Worm (Caenorhabditis elegans) whole organism, young adult: ENCODE results near the gene orc-4.

Experiments
- B0261.1 ChIP-seq: sonication (generic microtip); optimal IDR thresholded peaks from 2 replicates; lab custom pipeline; 2016; ENCODE audit warnings: mild to moderate bottlenecking, missing genetic modification characterization, moderate library complexity, missing compliant biosample characterization
- D2030.7 ChIP-seq: fragments of 200-800 bp; sonication (Bioruptor generic); IDR thresholded peaks from 2 replicates; pipeline ENCODE4 v1.3.6; 2022; ENCODE audit warnings: missing genetic modification reagents, missing genetic modification characterization, missing compliant biosample characterization
- F39B2.1 ChIP-seq: fragments of 200-800 bp; sonication (Bioruptor generic); IDR thresholded peaks from 2 replicates; pipeline ENCODE4 v1.3.6; 2022; ENCODE audit warnings: missing genetic modification reagents, missing genetic modification characterization, missing compliant biosample characterization
- K12H6.12 ChIP-seq: fragments of 200-800 bp; sonication (Bioruptor generic); optimal IDR thresholded peaks from 2 replicates; lab custom pipeline; 2018; ENCODE audit warnings: mild to moderate bottlenecking, missing genetic modification characterization, missing compliant biosample characterization
- Y56A3A.18 ChIP-seq: fragments of 200-800 bp; sonication (Bioruptor generic); IDR thresholded peaks from 2 replicates; pipeline ENCODE4 v1.3.6; 2022; ENCODE audit warnings: missing genetic modification reagents, missing genetic modification characterization, missing compliant biosample characterization
- ama-1 ChIP-seq, 3 experiments: fragments of 150-350 bp in 1 of 3; sonication (generic microtip) in 2 of 3; optimal IDR thresholded peaks; 2 replicates each; lab custom pipeline; 2014 to 2018; ENCODE audit warnings: missing biosample characterization in 2 of 3, missing genetic modification characterization in 2 of 3, missing genetic modification reagents in 2 of 3
- athp-1 ChIP-seq: sonication (generic microtip); optimal IDR thresholded peaks from 2 replicates; lab custom pipeline; 2017; ENCODE audit warnings: mild to moderate bottlenecking, missing genetic modification characterization, missing compliant biosample characterization
- bed-2 ChIP-seq: fragments of 200-800 bp; sonication (Bioruptor generic); IDR thresholded peaks from 2 replicates; pipeline ENCODE4 v1.3.6; 2022; ENCODE audit warnings: missing genetic modification reagents, missing genetic modification characterization, missing compliant biosample characterization
- ccch-3 ChIP-seq: fragments of 200-800 bp; sonication (Bioruptor generic); optimal IDR thresholded peaks from 2 replicates; lab custom pipeline; 2018; ENCODE audit warnings: mild to moderate bottlenecking, missing genetic modification characterization, missing compliant biosample characterization
- cebp-1 ChIP-seq, 2 experiments: fragments of 200-800 bp in 1 of 2; sonication (Bioruptor generic) in 1 of 2; sonication (generic microtip) in 1 of 2; IDR thresholded peaks in 1 of 2; optimal IDR thresholded peaks in 1 of 2; 2 replicates each; pipeline versions ENCODE4 v1.3.6 to Lab custom; 2017 to 2022; ENCODE audit warnings: missing compliant biosample characterization in 2 of 2, missing genetic modification characterization in 2 of 2, mild to moderate bottlenecking in 1 of 2, missing genetic modification reagents in 1 of 2, moderate library complexity in 1 of 2
- ceh-27 ChIP-seq: fragments of 200-800 bp; sonication (Bioruptor generic); optimal IDR thresholded peaks from 2 replicates; lab custom pipeline; 2018; ENCODE audit warnings: mild to moderate bottlenecking, missing genetic modification characterization, moderate library complexity, missing compliant biosample characterization
- ceh-79 ChIP-seq: sonication (generic microtip); optimal IDR thresholded peaks from 2 replicates; lab custom pipeline; 2017; ENCODE audit warnings: mild to moderate bottlenecking, missing genetic modification characterization, missing compliant biosample characterization
- chd-7 ChIP-seq: sonication (generic microtip); optimal IDR thresholded peaks from 2 replicates; lab custom pipeline; 2016; ENCODE audit warnings: mild to moderate bottlenecking, missing genetic modification characterization, moderate library complexity, missing compliant biosample characterization
- die-1 ChIP-seq: sonication (generic microtip); optimal IDR thresholded peaks from 2 replicates; lab custom pipeline; 2016; ENCODE audit warnings: missing genotype, mild to moderate bottlenecking, missing genetic modification characterization, missing compliant biosample characterization
- dox-1 ChIP-seq: fragments of 200-800 bp; sonication (Bioruptor generic); IDR thresholded peaks from 2 replicates; pipeline ENCODE4 v1.3.6; 2022; ENCODE audit warnings: missing genetic modification reagents, missing genetic modification characterization, missing compliant biosample characterization
- dpff-1 ChIP-seq: sonication (generic microtip); optimal IDR thresholded peaks from 2 replicates; lab custom pipeline; 2017; ENCODE audit warnings: mild to moderate bottlenecking, missing genetic modification characterization, missing compliant biosample characterization
- dpl-1 ChIP-seq: fragments of 150-350 bp; optimal IDR thresholded peaks from 2 replicates; lab custom pipeline; 2014; ENCODE audit warnings: missing biosample characterization, missing genetic modification reagents, missing genetic modification characterization
- ekl-4 ChIP-seq: fragments of 200-800 bp; sonication (Bioruptor generic); IDR thresholded peaks from 2 replicates; pipeline ENCODE4 v1.3.6; 2022; ENCODE audit warnings: missing genetic modification reagents, missing genetic modification characterization, missing compliant biosample characterization
- ets-4 ChIP-seq: fragments of 200-800 bp; sonication (Bioruptor generic); optimal IDR thresholded peaks from 2 replicates; lab custom pipeline; 2018; ENCODE audit warnings: mild to moderate bottlenecking, missing genetic modification characterization, missing compliant biosample characterization
- gei-17 ChIP-seq: fragments of 200-800 bp; sonication (Bioruptor generic); optimal IDR thresholded peaks from 2 replicates; lab custom pipeline; 2018; ENCODE audit warnings: mild to moderate bottlenecking, missing genetic modification characterization, missing compliant biosample characterization
- hlh-12 ChIP-seq: sonication (generic microtip); optimal IDR thresholded peaks from 2 replicates; lab custom pipeline; 2016; ENCODE audit warnings: missing genetic modification characterization, missing compliant biosample characterization
- hlh-26 ChIP-seq: fragments of 200-800 bp; sonication (Bioruptor generic); conservative IDR thresholded peaks from 2 replicates; pipeline ENCODE4 v1.3.6; 2022; ENCODE audit warnings: missing genetic modification reagents, missing genetic modification characterization, missing compliant biosample characterization
- lin-26 ChIP-seq: fragments of 200-800 bp; sonication (Bioruptor generic); IDR thresholded peaks from 2 replicates; pipeline ENCODE4 v1.3.6; 2022; ENCODE audit warnings: missing genetic modification reagents, missing genetic modification characterization, missing compliant biosample characterization
- lin-40 ChIP-seq: sonication (generic microtip); optimal IDR thresholded peaks from 2 replicates; lab custom pipeline; 2016; ENCODE audit warnings: missing genetic modification characterization, mild to moderate bottlenecking, missing compliant biosample characterization, missing genotype, missing genetic modification reagents
- lir-1 ChIP-seq: fragments of 200-800 bp; sonication (Bioruptor generic); conservative IDR thresholded peaks from 2 replicates; pipeline ENCODE4 v1.3.6; 2022; ENCODE audit warnings: missing genetic modification reagents, missing genetic modification characterization, missing compliant biosample characterization
- lsy-27 ChIP-seq: sonication (generic microtip); optimal IDR thresholded peaks from 2 replicates; lab custom pipeline; 2017; ENCODE audit warnings: missing genetic modification characterization, mild to moderate bottlenecking, missing compliant biosample characterization, antibody characterized with exemption, missing genotype, borderline replicate concordance; ENCODE audit not compliant: insufficient read depth
- madf-3 ChIP-seq: fragments of 200-800 bp; sonication (Bioruptor generic); IDR thresholded peaks from 2 replicates; pipeline ENCODE4 v1.3.6; 2022; ENCODE audit warnings: missing genetic modification reagents, missing genetic modification characterization, missing compliant biosample characterization
- mcd-1 ChIP-seq: fragments of 200-800 bp; sonication (Bioruptor generic); IDR thresholded peaks from 2 replicates; pipeline ENCODE4 v1.3.6; 2022; ENCODE audit warnings: missing genetic modification reagents, missing genetic modification characterization, missing compliant biosample characterization
- mes-4 ChIP-seq: sonication (generic microtip); optimal IDR thresholded peaks from 2 replicates; lab custom pipeline; 2016; ENCODE audit warnings: missing genotype, missing genetic modification characterization, missing compliant biosample characterization
- nfya-2 ChIP-seq: fragments of 200-800 bp; sonication (Bioruptor generic); IDR thresholded peaks from 2 replicates; pipeline ENCODE4 v1.3.6; 2022; ENCODE audit warnings: missing genetic modification reagents, missing genetic modification characterization, missing compliant biosample characterization
- nfyb-1 ChIP-seq: fragments of 200-800 bp; sonication (Bioruptor generic); IDR thresholded peaks from 2 replicates; pipeline ENCODE4 v1.3.6; 2022; ENCODE audit warnings: missing genetic modification reagents, missing genetic modification characterization, missing compliant biosample characterization
- rec-8 ChIP-seq, 2 experiments: sonication (generic microtip); optimal IDR thresholded peaks; 2 replicates each; lab custom pipeline; 2016; ENCODE audit warnings: mild to moderate bottlenecking in 2 of 2, missing genetic modification characterization in 2 of 2, missing genetic modification reagents in 2 of 2, missing genotype in 2 of 2, missing biosample characterization in 1 of 2, missing compliant biosample characterization in 1 of 2, moderate library complexity in 1 of 2
- sea-2 ChIP-seq: fragments of 200-800 bp; sonication (Bioruptor generic); IDR thresholded peaks from 2 replicates; pipeline ENCODE4 v1.3.6; 2022; ENCODE audit warnings: missing genetic modification characterization, missing compliant biosample characterization
- snpc-1.1 ChIP-seq: sonication (generic microtip); optimal IDR thresholded peaks from 2 replicates; lab custom pipeline; 2017; ENCODE audit warnings: missing genetic modification characterization, mild to moderate bottlenecking, missing compliant biosample characterization, antibody characterized with exemption, moderate library complexity, missing genotype, missing genetic modification reagents; ENCODE audit not compliant: insufficient read depth
- snpc-4 ChIP-seq, 5 experiments: fragments of 150-350 bp in 1 of 5; sonication (generic microtip) in 4 of 5; optimal IDR thresholded peaks; 2 replicates each; lab custom pipeline; 2014 to 2018; ENCODE audit warnings: missing genetic modification characterization in 5 of 5, missing biosample characterization in 3 of 5, antibody characterized with exemption in 2 of 5, mild to moderate bottlenecking in 2 of 5, missing compliant biosample characterization in 2 of 5, missing genotype in 2 of 5, moderate library complexity in 2 of 5, missing genetic modification reagents in 1 of 5
- somi-1 ChIP-seq: fragments of 200-800 bp; sonication (Bioruptor generic); optimal IDR thresholded peaks from 2 replicates; lab custom pipeline; 2018; ENCODE audit warnings: mild to moderate bottlenecking, missing genetic modification characterization, missing compliant biosample characterization
- tlf-1 ChIP-seq: fragments of 200-800 bp; sonication (Bioruptor generic); optimal IDR thresholded peaks from 2 replicates; lab custom pipeline; 2018; ENCODE audit warnings: mild to moderate bottlenecking, missing genetic modification characterization, missing compliant biosample characterization
- unc-62 ChIP-seq: fragments of 150-350 bp; optimal IDR thresholded peaks from 2 replicates; lab custom pipeline; 2014; ENCODE audit warnings: missing biosample characterization, missing genetic modification reagents, missing genetic modification characterization
- xnd-1 ChIP-seq: sonication (generic microtip); optimal IDR thresholded peaks from 2 replicates; lab custom pipeline; 2016; ENCODE audit warnings: missing genotype, missing genetic modification reagents, missing genetic modification characterization, missing compliant biosample characterization
- zim-3 ChIP-seq: sonication (generic microtip); optimal IDR thresholded peaks from 2 replicates; lab custom pipeline; 2017; ENCODE audit warnings: mild to moderate bottlenecking, missing genetic modification characterization, moderate library complexity, missing compliant biosample characterization
- ztf-25 ChIP-seq: fragments of 200-800 bp; sonication (Bioruptor generic); IDR thresholded peaks from 2 replicates; pipeline ENCODE4 v1.3.6; 2022; ENCODE audit warnings: missing genetic modification reagents, missing genetic modification characterization, missing compliant biosample characterization
- ztf-26 ChIP-seq: sonication (generic microtip); optimal IDR thresholded peaks from 2 replicates; lab custom pipeline; 2017; ENCODE audit warnings: missing genetic modification characterization, missing compliant biosample characterization

The orc-4 gene

ce11 chrIII:10651634-10652033 is 5.7 kb downstream of the orc-4 start (continued):
- TF ChIP-seq ceh-79 (tag; lab: Kevin White, UChicago) (peak; percentile 12), snpc-4 (GFP tag; optimal IDR thresholded peaks at IDR 0.05; lab: Kevin White, UChicago) (no peak), snpc-4 (tag; optimal IDR thresholded peaks at IDR 0.05; lab: Kevin White, UChicago) (no peak), ceh-27 (no peak), ccch-3 (GFP tag; lab: Kevin White, UChicago) (no peak), ztf-25 (no peak), lir-1 (GFP tag; lab: Robert Waterston, UW) (no peak), somi-1 (GFP tag; lab: Kevin White, UChicago) (no peak), dox-1 (GFP tag; lab: Robert Waterston, UW) (no peak), die-1 (tag; lab: Kevin White, UChicago) (no peak), K12H6.12 (tag; lab: Kevin White, UChicago) (peak; percentile 9), cebp-1 (GFP tag; IDR thresholded peaks at IDR 0.05; lab: Robert Waterston, UW) (no peak), cebp-1 (tag; optimal IDR thresholded peaks at IDR 0.05; lab: Kevin White, UChicago) (peak; percentile 40), Y56A3A.18 (GFP tag; lab: Robert Waterston, UW) (no peak), ama-1 (optimal IDR thresholded peaks at IDR 0.05; lab: Kevin White, UChicago) (no peak), ama-1 (GFP tag; optimal IDR thresholded peaks at IDR 0.05; lab: Kevin White, UChicago) (no peak), nfya-2 (GFP tag; lab: Robert Waterston, UW) (no peak), nfyb-1 (peak; percentile 52; the same call in 1 of the 2 replicates), lsy-27 (tag; lab: Kevin White, UChicago) (no peak), hlh-12 (no peak), dpl-1 (GFP tag; lab: Kevin White, UChicago) (no peak), F39B2.1 (no peak), lin-40 (tag; lab: Kevin White, UChicago) (peak; percentile 26), lin-26 (no peak)

- TF ChIP-seq rec-8 (tag; optimal IDR thresholded peaks at IDR 0.05; lab: Kevin White, UChicago) (no peak), zim-3 (tag; lab: Kevin White, UChicago) (no peak), tlf-1 (GFP tag; lab: Kevin White, UChicago) (no peak), B0261.1 (no peak), ccch-3 (GFP tag; lab: Kevin White, UChicago) (no peak), gei-17 (GFP tag; lab: Kevin White, UChicago) (no peak), sea-2 (GFP tag; lab: Robert Waterston, UW) (no peak), D2030.7 (GFP tag; lab: Robert Waterston, UW) (no peak), xnd-1 (no peak), snpc-1.1 (tag; lab: Kevin White, UChicago) (no peak), ztf-26 (no peak)
These were observed 6.9 kb downstream of the orc-4 start for ce11 chrIII:10652833-10653232.

ce11 chrIII:10653479-10653878 is 7.5 kb downstream of the orc-4 start:
- no peak for TF ChIP-seq mes-4 (tag; lab: Kevin White, UChicago)
- TF ChIP-seq madf-3 (GFP tag; lab: Robert Waterston, UW), result no peak
- TF ChIP-seq hlh-26 (GFP tag; lab: Robert Waterston, UW), result no peak
- no peak for TF ChIP-seq B0261.1
- TF ChIP-seq athp-1 (tag; lab: Kevin White, UChicago), result no peak
- TF ChIP-seq ztf-26, result no peak
- no peak for TF ChIP-seq bed-2 (GFP tag; lab: Robert Waterston, UW)
- TF ChIP-seq ets-4 (GFP tag; lab: Kevin White, UChicago), result no peak
- TF ChIP-seq unc-62, result no peak
- TF ChIP-seq mcd-1 (GFP tag; lab: Robert Waterston, UW), result no peak
- TF ChIP-seq ekl-4, result no peak
- TF ChIP-seq dpff-1, result no peak
- TF ChIP-seq chd-7 (tag; lab: Kevin White, UChicago), result no peak
